Worm (Caenorhabditis elegans) whole organism, L3 larva: ENCODE data around the gene ins-12.

Experiments used
- ceh-82 ChIP-seq: fragments of 150-350 bp; optimal IDR thresholded peaks from 2 replicates; lab custom pipeline; 2014; ENCODE audit warnings: missing biosample characterization, missing genetic modification characterization
- ceh-9 ChIP-seq: sonication (generic microtip); optimal IDR thresholded peaks from 2 replicates; lab custom pipeline; 2018; ENCODE audit warnings: missing biosample characterization, missing genetic modification characterization
- elt-2 ChIP-seq: sonication (generic microtip); optimal IDR thresholded peaks from 2 replicates; lab custom pipeline; 2016; ENCODE audit warnings: missing genetic modification reagents, mild to moderate bottlenecking, missing genetic modification characterization, missing compliant biosample characterization
- mdl-1 ChIP-seq: fragments of 150-350 bp; optimal IDR thresholded peaks from 2 replicates; lab custom pipeline; 2014; ENCODE audit warnings: missing biosample characterization, missing genetic modification characterization
- mml-1 ChIP-seq: fragments of 150-350 bp; sonication (generic microtip); optimal IDR thresholded peaks from 3 replicates; lab custom pipeline; 2014; ENCODE audit warnings: missing biosample characterization, missing genetic modification characterization
- nhr-76 ChIP-seq: fragments of 150-350 bp; sonication (generic microtip); optimal IDR thresholded peaks from 5 replicates; lab custom pipeline; 2014; ENCODE audit warnings: missing biosample characterization, missing genetic modification characterization
- nhr-77 ChIP-seq: fragments of 150-350 bp; optimal IDR thresholded peaks from 2 replicates; lab custom pipeline; 2014; ENCODE audit warnings: missing biosample characterization, missing genetic modification characterization
- unc-39 ChIP-seq: sonication (generic microtip); optimal IDR thresholded peaks from 4 replicates; lab custom pipeline; 2017; ENCODE audit warnings: missing biosample characterization, missing genetic modification characterization
- unc-62 ChIP-seq: fragments of 150-350 bp; sonication (generic microtip); optimal IDR thresholded peaks from 4 replicates; lab custom pipeline; 2014; ENCODE audit warnings: missing biosample characterization, missing genetic modification reagents, missing genetic modification characterization

ce11 chrII:5518910-5519309 lies 35.5 kb upstream of the ins-12 start, which contains the start of gene ZK177.2:
- TF ChIP-seq nhr-76 (no peak), unc-39 (tag; lab: Kevin White, UChicago) (no peak), ceh-82 (tag; lab: Kevin White, UChicago) (no peak), elt-2 (no peak), nhr-77 (tag; lab: Kevin White, UChicago) (no peak), ceh-9 (no peak), mml-1 (tag; lab: Kevin White, UChicago) (no peak), mdl-1 (tag; lab: Kevin White, UChicago) (no peak), unc-62 (no peak)
